Worm (Caenorhabditis elegans) whole organism, L4/young adult: ENCODE measurements around the gene F15A4.5.

Experiments used
- W03F9.2 ChIP-seq: fragments of 150-350 bp; optimal IDR thresholded peaks from 2 replicates; lab custom pipeline; 2014; ENCODE audit warnings: missing biosample characterization, missing genetic modification characterization
- dao-5 ChIP-seq: sonication (generic microtip); optimal IDR thresholded peaks from 2 replicates; lab custom pipeline; 2016; ENCODE audit warnings: missing genotype, missing genetic modification characterization, moderate library complexity, missing compliant biosample characterization
- him-1 ChIP-seq: sonication (generic microtip); optimal IDR thresholded peaks from 2 replicates; lab custom pipeline; 2016; ENCODE audit warnings: missing genotype, missing genetic modification reagents, missing genetic modification characterization, missing compliant biosample characterization

- TF ChIP-seq him-1 (peak; percentile 68), dao-5 (tag; lab: Kevin White, UChicago) (peak; percentile 85), W03F9.2 (peak; percentile 51)
Measured at ce11 chrII:12494556-12495131, 23.6 kb upstream of the F15A4.5 start, which contains the start of gene col-85.
